Fruit fly (Drosophila melanogaster) whole organism, prepupa: ENCODE results near the gene CG11811.
A peak's percentile ranks its signal among the peaks of the same experiment; 100 is the strongest.

Experiments
- Blimp-1 ChIP-seq: fragments of 200-800 bp; sonication (Bioruptor generic); optimal IDR thresholded peaks from 3 replicates; lab custom pipeline; 2017; ENCODE audit warnings: missing biosample characterization, missing genetic modification characterization, mild to moderate bottlenecking, moderate library complexity, missing genetic modification reagents
- CG10631 ChIP-seq: fragments of 200-800 bp; sonication (Bioruptor generic); optimal IDR thresholded peaks from 2 replicates; lab custom pipeline; 2016; ENCODE audit warnings: missing biosample characterization, missing genetic modification characterization
- CG10669 ChIP-seq: fragments of 200-800 bp; sonication (Bioruptor generic); optimal IDR thresholded peaks from 3 replicates; lab custom pipeline; 2018; ENCODE audit warnings: missing biosample characterization, mild to moderate bottlenecking, missing genetic modification characterization, moderate library complexity
- CG11294 ChIP-seq: fragments of 200-800 bp; sonication (Bioruptor generic); IDR thresholded peaks from 2 replicates; pipeline ENCODE4 v1.3.6; 2022; ENCODE audit warnings: missing biosample characterization, missing genetic modification characterization
- CG11762 ChIP-seq: fragments of 200-800 bp; sonication (Bioruptor generic); optimal IDR thresholded peaks from 3 replicates; lab custom pipeline; 2016; ENCODE audit warnings: missing biosample characterization, missing genetic modification characterization; ENCODE audit not compliant: insufficient read depth
- CG11902 ChIP-seq: fragments of 200-800 bp; sonication (Bioruptor generic); optimal IDR thresholded peaks from 3 replicates; lab custom pipeline; 2016; ENCODE audit warnings: missing biosample characterization, missing genetic modification characterization
- CG15336 ChIP-seq: fragments of 200-800 bp; sonication (Bioruptor generic); IDR thresholded peaks from 2 replicates; pipeline ENCODE4 v1.3.6; 2022; ENCODE audit warnings: missing biosample characterization, missing genetic modification characterization
- CG31627 ChIP-seq: fragments of 200-800 bp; sonication (Bioruptor generic); optimal IDR thresholded peaks from 3 replicates; lab custom pipeline; 2016; ENCODE audit warnings: missing biosample characterization, missing genetic modification characterization
- CG32006 ChIP-seq: fragments of 200-800 bp; sonication (Bioruptor generic); optimal IDR thresholded peaks from 3 replicates; lab custom pipeline; 2017; ENCODE audit warnings: missing biosample characterization, mild to moderate bottlenecking, missing genetic modification characterization
- CG34406 ChIP-seq: fragments of 200-800 bp; sonication (Bioruptor generic); optimal IDR thresholded peaks from 3 replicates; lab custom pipeline; 2016; ENCODE audit warnings: missing biosample characterization, missing genetic modification characterization
- CG4318 ChIP-seq: fragments of 200-800 bp; sonication (Bioruptor generic); optimal IDR thresholded peaks from 3 replicates; lab custom pipeline; 2017; ENCODE audit warnings: missing biosample characterization, mild to moderate bottlenecking, missing genetic modification characterization
- CG6163 ChIP-seq: fragments of 200-800 bp; sonication (Bioruptor generic); IDR thresholded peaks from 3 replicates; pipeline ENCODE4 v1.3.6; 2022; ENCODE audit warnings: missing biosample characterization, missing genetic modification characterization
- CG6792 ChIP-seq: fragments of 200-800 bp; sonication (Bioruptor generic); optimal IDR thresholded peaks from 3 replicates; lab custom pipeline; 2016; ENCODE audit warnings: missing biosample characterization, missing genetic modification characterization
- CG6808 ChIP-seq: fragments of 200-800 bp; sonication (Bioruptor generic); optimal IDR thresholded peaks from 3 replicates; lab custom pipeline; 2017; ENCODE audit warnings: missing biosample characterization, missing genetic modification characterization, mild to moderate bottlenecking, moderate library complexity, missing genetic modification reagents
- CG6854 ChIP-seq: fragments of 200-800 bp; sonication (Bioruptor generic); optimal IDR thresholded peaks from 2 replicates; lab custom pipeline; 2017; ENCODE audit warnings: missing biosample characterization, mild to moderate bottlenecking, missing genetic modification characterization
- CG7368 ChIP-seq: fragments of 200-800 bp; sonication (Bioruptor generic); optimal IDR thresholded peaks from 3 replicates; lab custom pipeline; 2016; ENCODE audit warnings: missing biosample characterization, missing genetic modification characterization
- CG8119 ChIP-seq: fragments of 200-800 bp; sonication (Bioruptor generic); IDR thresholded peaks from 3 replicates; pipeline ENCODE4 v1.3.6; 2022; ENCODE audit warnings: missing biosample characterization, missing genetic modification characterization
- CG8319 ChIP-seq: fragments of 200-800 bp; sonication (Bioruptor generic); optimal IDR thresholded peaks from 3 replicates; lab custom pipeline; 2016; ENCODE audit warnings: missing biosample characterization, missing genetic modification characterization
- CG8632 ChIP-seq: fragments of 200-800 bp; sonication (Bioruptor generic); optimal IDR thresholded peaks from 3 replicates; lab custom pipeline; 2016; ENCODE audit warnings: missing biosample characterization, missing genetic modification characterization
- CG9139 ChIP-seq: fragments of 200-800 bp; sonication (Bioruptor generic); optimal IDR thresholded peaks from 3 replicates; lab custom pipeline; 2017; ENCODE audit warnings: missing biosample characterization, mild to moderate bottlenecking, missing genetic modification characterization
- Eip75B ChIP-seq: fragments of 200-800 bp; sonication (Bioruptor generic); optimal IDR thresholded peaks from 3 replicates; lab custom pipeline; 2016; ENCODE audit warnings: missing biosample characterization, missing genetic modification characterization
- Eip78C ChIP-seq: fragments of 200-800 bp; sonication (Bioruptor generic); peaks from one replicate; lab custom pipeline; 2016; ENCODE audit warnings: missing biosample characterization, missing genetic modification characterization
- Eip93F ChIP-seq: fragments of 200-800 bp; sonication (Bioruptor generic); optimal IDR thresholded peaks from 2 replicates; lab custom pipeline; 2016; ENCODE audit warnings: missing biosample characterization, mild to moderate bottlenecking, missing genetic modification characterization
- Ets96B ChIP-seq: fragments of 200-800 bp; optimal IDR thresholded peaks from 2 replicates; lab custom pipeline; 2019; ENCODE audit warnings: missing biosample characterization, mild to moderate bottlenecking, missing genetic modification characterization, moderate library complexity
- Gug ChIP-seq: fragments of 200-800 bp; sonication (Bioruptor generic); IDR thresholded peaks from 2 replicates; pipeline ENCODE4 v1.3.6; 2022; ENCODE audit warnings: missing biosample characterization, missing genetic modification characterization
- Hr38 ChIP-seq: sonication (Bioruptor generic); optimal IDR thresholded peaks from 2 replicates; lab custom pipeline; 2016; ENCODE audit warnings: missing biosample characterization, missing genetic modification characterization
- Hr39 ChIP-seq: fragments of 200-800 bp; sonication (Bioruptor generic); optimal IDR thresholded peaks from 2 replicates; lab custom pipeline; 2016; ENCODE audit warnings: missing biosample characterization, missing genetic modification characterization
- Lpt ChIP-seq: fragments of 200-800 bp; sonication (Bioruptor generic); optimal IDR thresholded peaks from 3 replicates; lab custom pipeline; 2016; ENCODE audit warnings: missing biosample characterization, missing genetic modification characterization
- Met ChIP-seq: fragments of 200-800 bp; sonication (Bioruptor generic); optimal IDR thresholded peaks from 3 replicates; lab custom pipeline; 2016; ENCODE audit warnings: missing biosample characterization, missing genetic modification characterization
- OdsH ChIP-seq: fragments of 200-800 bp; sonication (Bioruptor generic); optimal IDR thresholded peaks from 3 replicates; lab custom pipeline; 2016; ENCODE audit warnings: missing biosample characterization, missing genetic modification characterization
- Sox102F ChIP-seq: fragments of 200-800 bp; sonication (Bioruptor generic); optimal IDR thresholded peaks from 2 replicates; lab custom pipeline; 2016; ENCODE audit warnings: missing biosample characterization, mild to moderate bottlenecking, missing genetic modification characterization
- Sox15 ChIP-seq: fragments of 200-800 bp; sonication (Bioruptor generic); optimal IDR thresholded peaks from 3 replicates; lab custom pipeline; 2016; ENCODE audit warnings: missing biosample characterization, missing genetic modification characterization
- achi ChIP-seq: fragments of 200-800 bp; sonication (Bioruptor generic); optimal IDR thresholded peaks from 3 replicates; lab custom pipeline; 2016; ENCODE audit warnings: missing biosample characterization, missing genetic modification characterization
- acj6 ChIP-seq: fragments of 200-800 bp; sonication (Bioruptor generic); optimal IDR thresholded peaks from 3 replicates; lab custom pipeline; 2016; ENCODE audit warnings: missing biosample characterization, missing genetic modification characterization
- cyc ChIP-seq: fragments of 200-800 bp; sonication (Bioruptor generic); optimal IDR thresholded peaks from 3 replicates; lab custom pipeline; 2016; ENCODE audit warnings: missing biosample characterization, missing genetic modification characterization
- dac ChIP-seq: fragments of 200-800 bp; sonication (Bioruptor generic); optimal IDR thresholded peaks from 2 replicates; lab custom pipeline; 2017; ENCODE audit warnings: missing biosample characterization, mild to moderate bottlenecking, missing genetic modification characterization
- dsx ChIP-seq: fragments of 200-800 bp; optimal IDR thresholded peaks from 3 replicates; lab custom pipeline; 2019; ENCODE audit warnings: missing biosample characterization, mild to moderate bottlenecking, missing genetic modification characterization, moderate library complexity; ENCODE audit not compliant: poor library complexity, severe bottlenecking
- eg ChIP-seq: fragments of 200-800 bp; sonication (Bioruptor generic); IDR thresholded peaks from 3 replicates; pipeline ENCODE4 v1.3.6; 2022; ENCODE audit warnings: missing biosample characterization, missing genetic modification characterization
- esn ChIP-seq: fragments of 200-800 bp; sonication (Bioruptor generic); optimal IDR thresholded peaks from 2 replicates; lab custom pipeline; 2016; ENCODE audit warnings: missing biosample characterization, mild to moderate bottlenecking, missing genetic modification characterization, moderate library complexity
- fd59A ChIP-seq: fragments of 200-800 bp; sonication (Bioruptor generic); optimal IDR thresholded peaks from 2 replicates; lab custom pipeline; 2017; ENCODE audit warnings: missing biosample characterization, mild to moderate bottlenecking, missing genetic modification characterization, missing genetic modification reagents
- fd85E ChIP-seq: fragments of 200-800 bp; sonication (Bioruptor generic); optimal IDR thresholded peaks from 3 replicates; lab custom pipeline; 2016; ENCODE audit warnings: missing biosample characterization, missing genetic modification characterization
- lz ChIP-seq: fragments of 200-800 bp; sonication (Bioruptor generic); optimal IDR thresholded peaks from 3 replicates; lab custom pipeline; 2016; ENCODE audit warnings: missing biosample characterization, missing genetic modification characterization
- net ChIP-seq: fragments of 200-800 bp; sonication (Bioruptor generic); optimal IDR thresholded peaks from 3 replicates; lab custom pipeline; 2016; ENCODE audit warnings: missing biosample characterization, missing genetic modification characterization
- salr ChIP-seq, 2 experiments: fragments of 200-800 bp; sonication (Bioruptor generic); optimal IDR thresholded peaks; 3 replicates each; lab custom pipeline; 2016 to 2018; ENCODE audit warnings: missing biosample characterization in 2 of 2, missing genetic modification characterization in 2 of 2, mild to moderate bottlenecking in 1 of 2
- ss ChIP-seq, 2 experiments: fragments of 200-800 bp; sonication (Bioruptor generic); optimal IDR thresholded peaks; 2 replicates in 1 of 2; 3 replicates in 1 of 2; lab custom pipeline; 2017 to 2018; ENCODE audit warnings: mild to moderate bottlenecking in 2 of 2, missing biosample characterization in 2 of 2, missing genetic modification characterization in 2 of 2, moderate library complexity in 1 of 2
- svp ChIP-seq: fragments of 200-800 bp; sonication (Bioruptor generic); peaks from one replicate; lab custom pipeline; 2016; ENCODE audit warnings: missing biosample characterization, missing genetic modification characterization
- vri ChIP-seq: fragments of 200-800 bp; sonication (Bioruptor generic); optimal IDR thresholded peaks from 3 replicates; lab custom pipeline; 2016; ENCODE audit warnings: missing biosample characterization, mild to moderate bottlenecking, missing genetic modification characterization

Gene CG11811

DNA sequence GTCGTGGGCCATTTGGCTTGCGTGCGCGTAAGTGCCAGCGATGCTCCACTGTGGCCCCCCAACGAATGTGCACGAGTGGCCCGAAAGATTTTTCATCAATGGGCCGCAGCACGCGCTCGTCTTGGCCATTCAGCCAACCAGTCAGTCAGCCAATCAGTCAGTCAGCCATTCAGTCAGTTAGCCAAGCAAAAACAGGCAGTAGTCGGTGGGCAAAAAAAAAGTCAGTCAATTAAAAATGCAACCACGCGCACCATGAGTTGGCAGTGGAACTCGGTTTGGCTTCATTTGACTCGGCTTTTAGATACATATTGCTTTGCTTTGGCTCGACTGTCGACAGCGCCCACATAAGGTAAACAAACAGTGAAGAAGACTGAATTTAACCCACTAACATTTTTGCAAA is 44.9 kb upstream of the CG11811 start:
- TF ChIP-seq CG9139 (GFP tag; lab: Kevin White, UChicago) (no peak), svp (GFP tag; lab: Kevin White, UChicago) (no peak), Hr39 (GFP tag; lab: Kevin White, UChicago) (no peak), salr (GFP tag; optimal IDR thresholded peaks at IDR 0.05; lab: Kevin White, UChicago) (no peak), Eip78C (GFP tag; lab: Kevin White, UChicago) (peak; percentile 21), cyc (GFP tag; lab: Kevin White, UChicago) (no peak), eg (0 out of 3 replicates have a peak, but pooled peaks have one; percentile 27), lz (GFP tag; lab: Kevin White, UChicago) (no peak), CG10631 (no peak), Sox102F (GFP tag; lab: Kevin White, UChicago) (no peak), OdsH (no peak), Sox15 (no peak), CG31627 (GFP tag; lab: Kevin White, UChicago) (no peak), vri (GFP tag; lab: Kevin White, UChicago) (no peak), ss (GFP tag; optimal IDR thresholded peaks at IDR 0.05; lab: Kevin White, UChicago) (peak in 1 of 2 experiments; percentile 80), CG11762 (GFP tag; lab: Kevin White, UChicago) (no peak), CG10669 (GFP tag; lab: Kevin White, UChicago) (no peak), CG8119 (GFP tag; lab: Robert Waterston, UW) (no peak), CG8319 (GFP tag; lab: Kevin White, UChicago) (no peak), fd59A (no peak), net (no peak), CG8632 (GFP tag; lab: Kevin White, UChicago) (no peak), dsx (GFP tag; lab: Kevin White, UChicago) (no peak), CG6792 (GFP tag; lab: Kevin White, UChicago) (no peak)

DNA sequence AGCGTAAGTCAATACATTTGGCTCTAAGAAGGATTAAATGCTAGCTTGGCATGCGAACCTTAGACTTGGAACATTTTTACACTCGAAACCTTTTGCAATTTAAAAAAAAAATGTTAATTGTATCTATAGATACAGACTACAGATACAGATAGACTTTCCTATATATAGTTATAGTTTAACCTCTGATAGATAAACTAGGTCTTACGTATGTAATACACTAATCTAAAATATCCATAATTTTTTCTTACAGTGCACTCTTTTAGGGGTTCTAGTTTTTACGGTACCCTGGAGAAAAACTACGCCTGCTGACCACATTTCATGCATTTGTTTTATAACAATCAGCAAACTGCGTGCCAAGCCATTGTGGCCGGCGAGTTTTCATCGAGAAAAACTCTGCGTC is 43.7 kb upstream of the CG11811 start:
- no peak for TF ChIP-seq Ets96B (tag; lab: Kevin White, UChicago)
- no peak for TF ChIP-seq Blimp-1 (GFP tag; lab: Kevin White, UChicago)
- TF ChIP-seq CG6163 (GFP tag; lab: Robert Waterston, UW): no peak
- TF ChIP-seq Eip75B (GFP tag; lab: Kevin White, UChicago): no peak
- TF ChIP-seq ss (GFP tag; optimal IDR thresholded peaks at IDR 0.05; lab: Kevin White, UChicago): no peak
- no peak for TF ChIP-seq CG10631
- TF ChIP-seq Eip93F (GFP tag; lab: Kevin White, UChicago): no peak
- TF ChIP-seq Lpt (GFP tag; lab: Kevin White, UChicago): no peak
- TF ChIP-seq CG15336 (GFP tag; lab: Robert Waterston, UW): peak; percentile 54
- peak; percentile 27 for TF ChIP-seq Eip78C (GFP tag; lab: Kevin White, UChicago)
- no peak for TF ChIP-seq fd85E
- TF ChIP-seq CG11294 (GFP tag; lab: Robert Waterston, UW): no peak
- no peak for TF ChIP-seq esn (GFP tag; lab: Kevin White, UChicago)
- TF ChIP-seq CG7368: no peak
- no peak for TF ChIP-seq CG6792 (GFP tag; lab: Kevin White, UChicago)
- no peak for TF ChIP-seq achi (GFP tag; lab: Kevin White, UChicago)
- TF ChIP-seq CG8632 (GFP tag; lab: Kevin White, UChicago): no peak
- no peak for TF ChIP-seq Met (GFP tag; lab: Kevin White, UChicago)
- no peak for TF ChIP-seq CG6808 (GFP tag; lab: Kevin White, UChicago)
- TF ChIP-seq dac (GFP tag; lab: Kevin White, UChicago): no peak
- peak; percentile 58; the same call in 2 of the 3 replicates for TF ChIP-seq CG8119 (GFP tag; lab: Robert Waterston, UW)
- no peak for TF ChIP-seq CG6854
- TF ChIP-seq CG4318 (GFP tag; lab: Kevin White, UChicago): no peak
- TF ChIP-seq CG9139 (GFP tag; lab: Kevin White, UChicago): no peak
- no peak for TF ChIP-seq cyc (GFP tag; lab: Kevin White, UChicago)
- TF ChIP-seq eg: 0 out of 3 replicates have a peak, but pooled peaks have one; percentile 14
- TF ChIP-seq CG11902 (GFP tag; lab: Kevin White, UChicago): no peak
- TF ChIP-seq acj6 (GFP tag; lab: Kevin White, UChicago): no peak
- no peak for TF ChIP-seq OdsH
- TF ChIP-seq CG11762 (GFP tag; lab: Kevin White, UChicago): no peak
- no peak for TF ChIP-seq CG8319 (GFP tag; lab: Kevin White, UChicago)
- TF ChIP-seq CG32006 (GFP tag; lab: Kevin White, UChicago): peak; percentile 14
- TF ChIP-seq dsx (GFP tag; lab: Kevin White, UChicago): no peak
- no peak for TF ChIP-seq Hr39 (GFP tag; lab: Kevin White, UChicago)
- no peak for TF ChIP-seq CG34406 (GFP tag; lab: Kevin White, UChicago)
- TF ChIP-seq Gug: no peak
- no peak for TF ChIP-seq Hr38 (GFP tag; lab: Kevin White, UChicago)
- no peak for TF ChIP-seq CG31627 (GFP tag; lab: Kevin White, UChicago)
- TF ChIP-seq, all 60 proteins: peak for 5
